Fruit fly (Drosophila melanogaster) whole organism, prepupa: Measurements from ENCODE around the gene Cyp9f2.

Experiments used
- CG11902 ChIP-seq: fragments of 200-800 bp; sonication (Bioruptor generic); optimal IDR thresholded peaks from 3 replicates; lab custom pipeline; 2016; ENCODE audit warnings: missing biosample characterization, missing genetic modification characterization
- CG1621 ChIP-seq: fragments of 200-800 bp; sonication (Bioruptor generic); optimal IDR thresholded peaks from 3 replicates; lab custom pipeline; 2018; ENCODE audit warnings: missing biosample characterization, mild to moderate bottlenecking, missing genetic modification characterization
- CG31627 ChIP-seq: fragments of 200-800 bp; sonication (Bioruptor generic); optimal IDR thresholded peaks from 3 replicates; lab custom pipeline; 2016; ENCODE audit warnings: missing biosample characterization, missing genetic modification characterization
- CG6854 ChIP-seq: fragments of 200-800 bp; sonication (Bioruptor generic); optimal IDR thresholded peaks from 2 replicates; lab custom pipeline; 2017; ENCODE audit warnings: missing biosample characterization, mild to moderate bottlenecking, missing genetic modification characterization
- Ets21C ChIP-seq: fragments of 200-800 bp; sonication (Bioruptor generic); optimal IDR thresholded peaks from 3 replicates; lab custom pipeline; 2016; ENCODE audit warnings: missing biosample characterization, missing genetic modification characterization
- Sox15 ChIP-seq: fragments of 200-800 bp; sonication (Bioruptor generic); optimal IDR thresholded peaks from 3 replicates; lab custom pipeline; 2016; ENCODE audit warnings: missing biosample characterization, missing genetic modification characterization
- fd85E ChIP-seq: fragments of 200-800 bp; sonication (Bioruptor generic); optimal IDR thresholded peaks from 3 replicates; lab custom pipeline; 2016; ENCODE audit warnings: missing biosample characterization, missing genetic modification characterization
- fkh ChIP-seq: fragments of 200-800 bp; sonication (Bioruptor generic); optimal IDR thresholded peaks from 3 replicates; lab custom pipeline; 2017; ENCODE audit warnings: missing biosample characterization, mild to moderate bottlenecking, missing genetic modification characterization, moderate library complexity
- net ChIP-seq: fragments of 200-800 bp; sonication (Bioruptor generic); optimal IDR thresholded peaks from 3 replicates; lab custom pipeline; 2016; ENCODE audit warnings: missing biosample characterization, missing genetic modification characterization
- pdm3 ChIP-seq: fragments of 200-800 bp; sonication (Bioruptor generic); optimal IDR thresholded peaks from 3 replicates; lab custom pipeline; 2016; ENCODE audit warnings: missing biosample characterization, missing genetic modification characterization
- spab ChIP-seq: fragments of 200-800 bp; sonication (Bioruptor generic); optimal IDR thresholded peaks from 2 replicates; lab custom pipeline; 2017; ENCODE audit warnings: missing biosample characterization, mild to moderate bottlenecking, missing genetic modification characterization, missing genetic modification reagents

DNA sequence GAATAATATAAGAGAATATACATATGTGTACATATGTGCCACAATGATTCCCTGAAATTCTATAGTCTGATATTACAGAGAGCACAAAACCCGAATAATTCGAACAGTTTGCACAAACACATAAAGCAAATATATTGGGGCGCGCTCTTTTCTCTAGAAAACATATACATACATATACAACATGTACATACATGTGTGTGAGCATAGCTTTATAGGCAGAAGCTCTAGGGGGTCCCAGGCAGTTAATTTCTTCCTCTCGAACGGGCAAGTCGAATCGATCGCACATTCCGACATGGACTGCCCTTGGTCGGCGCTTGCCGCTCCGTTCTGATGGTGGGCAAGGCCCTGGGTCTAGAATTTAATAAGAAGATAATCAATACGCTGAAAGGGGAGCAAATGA lies 33.0 kb downstream of the Cyp9f2 start, which contains the start of gene GstD3:
- TF ChIP-seq CG31627 (no peak), fkh (no peak), Sox15 (no peak), CG11902 (GFP tag; lab: Kevin White, UChicago) (no peak), spab (GFP tag; lab: Kevin White, UChicago) (no peak), net (GFP tag; lab: Kevin White, UChicago) (no peak), CG6854 (GFP tag; lab: Kevin White, UChicago) (no peak), CG1621 (tag; lab: Kevin White, UChicago) (no peak), pdm3 (GFP tag; lab: Kevin White, UChicago) (no peak), Ets21C (GFP tag; lab: Kevin White, UChicago) (no peak), fd85E (GFP tag; lab: Kevin White, UChicago) (no peak)
